Worm (Caenorhabditis elegans): ENCODE measurements around the gene tkr-1.

- TF ChIP-seq aly-2 (tag; optimal IDR thresholded peaks at IDR 0.05), result no peak
- TF ChIP-seq lin-13 (GFP tag; optimal IDR thresholded peaks at IDR 0.05), result no peak
- TF ChIP-seq mdl-1 (tag; optimal IDR thresholded peaks at IDR 0.05), result no peak
- TF ChIP-seq ceh-82 (tag; optimal IDR thresholded peaks at IDR 0.05), result no peak
- no peak for TF ChIP-seq nhr-77 (tag; optimal IDR thresholded peaks at IDR 0.05)
- no peak for TF ChIP-seq ZK546.5 (tag; optimal IDR thresholded peaks at IDR 0.05)
- TF ChIP-seq unc-62 (GFP tag; optimal IDR thresholded peaks at IDR 0.05), result no peak
- TF ChIP-seq skn-1 (tag; optimal IDR thresholded peaks at IDR 0.05), result no peak
- TF ChIP-seq mab-5 (tag; optimal IDR thresholded peaks at IDR 0.05), result no peak
- no peak for TF ChIP-seq egl-27 (tag; optimal IDR thresholded peaks at IDR 0.05)
- TF ChIP-seq sma-3 (GFP tag; optimal IDR thresholded peaks at IDR 0.05), result no peak
- TF ChIP-seq nhr-25 (tag; optimal IDR thresholded peaks at IDR 0.05), result no peak
Observed at ce11 chrIII:9346722-9347121, 36.9 kb upstream of the tkr-1 start.

Data from whole organism, L2 larva.